Fruit fly (Drosophila melanogaster) whole organism, embryonic: Measurements from ENCODE around the gene CG42488.

Source experiments
- Abd-B ChIP-seq: fragments of 200-800 bp; sonication (Bioruptor generic); optimal IDR thresholded peaks from 2 replicates; lab custom pipeline; 2018; ENCODE audit warnings: missing biosample characterization, mild to moderate bottlenecking, missing genetic modification characterization, moderate library complexity
- Atf6 ChIP-seq: fragments of 200-800 bp; sonication (Bioruptor generic); IDR thresholded peaks from 2 replicates; pipeline ENCODE4 v1.3.6; 2022; ENCODE audit warnings: missing biosample characterization, missing genetic modification characterization
- Awh ChIP-seq: fragments of 200-800 bp; sonication (Bioruptor generic); IDR thresholded peaks from 2 replicates; pipeline ENCODE4, ENCODE4 v1.3.6; 2022; ENCODE audit warnings: missing biosample characterization, missing genetic modification characterization
- B-H1 ChIP-seq: fragments of 200-800 bp; sonication (Bioruptor generic); IDR thresholded peaks from 3 replicates; pipeline ENCODE4 v1.3.6; 2022; ENCODE audit warnings: missing biosample characterization, missing genetic modification characterization
- Blimp-1 ChIP-seq: fragments of 200-800 bp; sonication (Bioruptor generic); optimal IDR thresholded peaks from 3 replicates; lab custom pipeline; 2018; ENCODE audit warnings: missing biosample characterization, missing genetic modification characterization, mild to moderate bottlenecking, moderate library complexity, missing genetic modification reagents
- CG11398 ChIP-seq: fragments of 200-800 bp; sonication (Bioruptor generic); optimal IDR thresholded peaks from 2 replicates; lab custom pipeline; 2016; ENCODE audit warnings: missing biosample characterization, missing genetic modification characterization
- CG14014 ChIP-seq: fragments of 200-800 bp; sonication (Bioruptor generic); IDR thresholded peaks from 2 replicates; pipeline ENCODE4 v1.3.6; 2022; ENCODE audit warnings: missing biosample characterization, missing genetic modification characterization
- CG17361 ChIP-seq: fragments of 200-800 bp; sonication (Bioruptor generic); IDR thresholded peaks from 3 replicates; pipeline ENCODE4 v1.3.6; 2022; ENCODE audit warnings: missing biosample characterization, missing genetic modification characterization
- CG1792 ChIP-seq: fragments of 200-800 bp; sonication (Bioruptor generic); optimal IDR thresholded peaks from 2 replicates; lab custom pipeline; 2016; ENCODE audit warnings: missing biosample characterization, missing genetic modification characterization
- CG18011 ChIP-seq: fragments of 200-800 bp; sonication (Bioruptor generic); optimal IDR thresholded peaks from 2 replicates; lab custom pipeline; 2017; ENCODE audit warnings: missing biosample characterization, missing genetic modification characterization, mild to moderate bottlenecking, moderate library complexity, missing genotype
- CG18764 ChIP-seq: fragments of 200-800 bp; sonication (Bioruptor generic); optimal IDR thresholded peaks from 3 replicates; lab custom pipeline; 2016; ENCODE audit warnings: missing biosample characterization, missing genetic modification characterization
- CG33557 ChIP-seq: fragments of 200-800 bp; sonication (Bioruptor generic); optimal IDR thresholded peaks from 2 replicates; lab custom pipeline; 2019; ENCODE audit warnings: missing biosample characterization, mild to moderate bottlenecking, missing genetic modification characterization, moderate library complexity
- CG43689 ChIP-seq: fragments of 200-800 bp; sonication (Bioruptor generic); IDR thresholded peaks from 2 replicates; pipeline ENCODE4 v1.3.6; 2022; ENCODE audit warnings: missing biosample characterization, missing genetic modification characterization
- CG4707 ChIP-seq: fragments of 200-800 bp; sonication (Bioruptor generic); optimal IDR thresholded peaks from 2 replicates; lab custom pipeline; 2018; ENCODE audit warnings: missing biosample characterization, mild to moderate bottlenecking, missing genetic modification characterization, moderate library complexity
- CG6272 ChIP-seq: fragments of 200-800 bp; sonication (Bioruptor generic); IDR thresholded peaks from 2 replicates; pipeline ENCODE4 v1.3.6; 2022; ENCODE audit warnings: missing biosample characterization, missing genetic modification characterization
- CG7271 ChIP-seq: fragments of 200-800 bp; sonication (Bioruptor generic); optimal IDR thresholded peaks from 2 replicates; lab custom pipeline; 2018; ENCODE audit warnings: missing biosample characterization, mild to moderate bottlenecking, missing genetic modification characterization, moderate library complexity
- CG8089 ChIP-seq: fragments of 200-800 bp; sonication (Bioruptor generic); optimal IDR thresholded peaks from 3 replicates; lab custom pipeline; 2016; ENCODE audit warnings: missing biosample characterization, missing genetic modification characterization
- CHES-1-like ChIP-seq: fragments of 200-800 bp; sonication (Bioruptor generic); optimal IDR thresholded peaks from 2 replicates; lab custom pipeline; 2016; ENCODE audit warnings: missing biosample characterization, missing genetic modification characterization
- D19B ChIP-seq: fragments of 200-800 bp; sonication (Bioruptor generic); optimal IDR thresholded peaks from 2 replicates; lab custom pipeline; 2017; ENCODE audit warnings: missing biosample characterization, mild to moderate bottlenecking, missing genetic modification characterization
- Dad ChIP-seq: fragments of 200-800 bp; sonication (Bioruptor generic); optimal IDR thresholded peaks from 3 replicates; lab custom pipeline; 2016; ENCODE audit warnings: missing biosample characterization, missing genetic modification characterization
- Deaf1 ChIP-seq: fragments of 200-800 bp; optimal IDR thresholded peaks from 3 replicates; lab custom pipeline; 2019; ENCODE audit warnings: missing biosample characterization, mild to moderate bottlenecking, missing genetic modification characterization, moderate library complexity
- Dek ChIP-seq: fragments of 200-800 bp; sonication (Bioruptor generic); optimal IDR thresholded peaks from 3 replicates; lab custom pipeline; 2019; ENCODE audit warnings: missing biosample characterization, mild to moderate bottlenecking, missing genetic modification characterization, moderate library complexity
- Ets65A ChIP-seq: fragments of 200-800 bp; sonication (Bioruptor generic); peaks from one replicate; lab custom pipeline; 2016; ENCODE audit warnings: missing biosample characterization, missing genetic modification characterization
- H2.0 ChIP-seq: fragments of 200-800 bp; sonication (Bioruptor generic); IDR thresholded peaks from 2 replicates; pipeline ENCODE4 v1.3.6; 2022; ENCODE audit warnings: missing biosample characterization, missing genetic modification characterization
- Hmx ChIP-seq: fragments of 200-800 bp; sonication (Bioruptor generic); optimal IDR thresholded peaks from 2 replicates; lab custom pipeline; 2016; ENCODE audit warnings: missing biosample characterization, missing genetic modification characterization
- Hr3 ChIP-seq: fragments of 200-800 bp; sonication (Bioruptor generic); optimal IDR thresholded peaks from 3 replicates; lab custom pipeline; 2016; ENCODE audit warnings: missing biosample characterization, missing genetic modification characterization
- Nf-YA ChIP-seq: fragments of 200-800 bp; sonication (Bioruptor generic); IDR thresholded peaks from 2 replicates; pipeline ENCODE4 v1.3.6; 2022; ENCODE audit warnings: missing biosample characterization, missing genetic modification characterization
- Ravus ChIP-seq: fragments of 200-800 bp; sonication (Bioruptor generic); IDR thresholded peaks from 2 replicates; pipeline ENCODE4 v1.3.6; 2022; ENCODE audit warnings: missing biosample characterization, missing genetic modification characterization
- Rfx ChIP-seq: fragments of 200-800 bp; sonication (Bioruptor generic); IDR thresholded peaks from 2 replicates; pipeline ENCODE4 v1.3.6; 2022; ENCODE audit warnings: missing biosample characterization, missing genetic modification characterization
- Six4 ChIP-seq: fragments of 200-800 bp; sonication (Bioruptor generic); optimal IDR thresholded peaks from 2 replicates; lab custom pipeline; 2016; ENCODE audit warnings: missing biosample characterization, missing genetic modification characterization
- Sox100B ChIP-seq: fragments of 200-800 bp; sonication (Bioruptor generic); optimal IDR thresholded peaks from 3 replicates; lab custom pipeline; 2018; ENCODE audit warnings: missing biosample characterization, mild to moderate bottlenecking, missing genetic modification characterization
- Ssrp ChIP-seq: fragments of 200-800 bp; sonication (Bioruptor generic); optimal IDR thresholded peaks from 2 replicates; lab custom pipeline; 2018; ENCODE audit warnings: missing biosample characterization, mild to moderate bottlenecking, missing genetic modification characterization, moderate library complexity
- Stat92E ChIP-seq, 3 experiments: fragments of >200 bp in 2 of 3; fragments of 200-800 bp in 1 of 3; sonication (Bioruptor generic) in 1 of 3; optimal IDR thresholded peaks; 2 replicates each; lab custom pipeline; 2017 to 2019; ENCODE audit warnings: missing biosample characterization in 3 of 3, missing genetic modification characterization in 3 of 3, mild to moderate bottlenecking in 1 of 3, moderate library complexity in 1 of 3
- bab2 ChIP-seq: fragments of 200-800 bp; sonication (Bioruptor generic); optimal IDR thresholded peaks from 2 replicates; lab custom pipeline; 2016; ENCODE audit warnings: missing biosample characterization, missing genetic modification characterization
- bigmax ChIP-seq: fragments of 200-800 bp; sonication (Bioruptor generic); optimal IDR thresholded peaks from 2 replicates; lab custom pipeline; 2018; ENCODE audit warnings: missing biosample characterization, mild to moderate bottlenecking, missing genetic modification characterization
- cato ChIP-seq: fragments of 200-800 bp; sonication (Bioruptor generic); optimal IDR thresholded peaks from 2 replicates; lab custom pipeline; 2016; ENCODE audit warnings: missing biosample characterization, missing genetic modification characterization, borderline replicate concordance
- croc ChIP-seq: fragments of 200-800 bp; sonication (Bioruptor generic); conservative IDR thresholded peaks from 3 replicates; pipeline ENCODE4 v1.3.6; 2022; ENCODE audit warnings: missing biosample characterization, missing genetic modification characterization
- dimm ChIP-seq: fragments of 200-800 bp; sonication (Bioruptor generic); IDR thresholded peaks from 2 replicates; pipeline ENCODE4 v1.3.6; 2022; ENCODE audit warnings: missing biosample characterization, missing genetic modification characterization
- fd3F ChIP-seq: fragments of 200-800 bp; sonication (Bioruptor generic); optimal IDR thresholded peaks from 2 replicates; lab custom pipeline; 2018; ENCODE audit warnings: missing biosample characterization, mild to moderate bottlenecking, missing genetic modification characterization, moderate library complexity
- fu2 ChIP-seq: fragments of 200-800 bp; sonication (Bioruptor generic); optimal IDR thresholded peaks from 2 replicates; lab custom pipeline; 2016; ENCODE audit warnings: missing biosample characterization, missing genetic modification characterization
- gcm2 ChIP-seq: fragments of 200-800 bp; sonication (Bioruptor generic); optimal IDR thresholded peaks from 2 replicates; lab custom pipeline; 2016; ENCODE audit warnings: missing biosample characterization, missing genetic modification characterization
- jigr1 ChIP-seq: fragments of 200-800 bp; sonication (Bioruptor generic); IDR thresholded peaks from 3 replicates; pipeline ENCODE4 v1.3.6; 2022; ENCODE audit warnings: missing biosample characterization, missing genetic modification characterization
- lbe ChIP-seq: fragments of 200-800 bp; sonication (Bioruptor generic); optimal IDR thresholded peaks from 2 replicates; lab custom pipeline; 2016; ENCODE audit warnings: missing biosample characterization, mild to moderate bottlenecking, missing genetic modification characterization
- nau ChIP-seq: fragments of 200-800 bp; sonication (Bioruptor generic); optimal IDR thresholded peaks from 3 replicates; lab custom pipeline; 2017; ENCODE audit warnings: missing biosample characterization, mild to moderate bottlenecking, missing genetic modification characterization, missing genetic modification reagents
- onecut ChIP-seq: fragments of 200-800 bp; sonication (Bioruptor generic); IDR thresholded peaks from 2 replicates; pipeline ENCODE4 v1.3.6; 2022; ENCODE audit warnings: missing biosample characterization, missing genetic modification characterization
- pb ChIP-seq: fragments of 200-800 bp; sonication (Bioruptor generic); optimal IDR thresholded peaks from 3 replicates; lab custom pipeline; 2016; ENCODE audit warnings: missing biosample characterization, missing genetic modification characterization
- pnt ChIP-seq: fragments of 200-800 bp; sonication (Bioruptor generic); optimal IDR thresholded peaks from 3 replicates; lab custom pipeline; 2016; ENCODE audit warnings: missing biosample characterization, missing genetic modification characterization
- sd ChIP-seq: fragments of 200-800 bp; sonication (Bioruptor generic); optimal IDR thresholded peaks from 3 replicates; lab custom pipeline; 2018; ENCODE audit warnings: missing biosample characterization, mild to moderate bottlenecking, missing genetic modification characterization, moderate library complexity
- ssp ChIP-seq: fragments of 200-800 bp; sonication (Bioruptor generic); IDR thresholded peaks from 2 replicates; pipeline ENCODE4 v1.3.6; 2022; ENCODE audit warnings: missing biosample characterization, missing genetic modification characterization

CG42488 gene

DNA sequence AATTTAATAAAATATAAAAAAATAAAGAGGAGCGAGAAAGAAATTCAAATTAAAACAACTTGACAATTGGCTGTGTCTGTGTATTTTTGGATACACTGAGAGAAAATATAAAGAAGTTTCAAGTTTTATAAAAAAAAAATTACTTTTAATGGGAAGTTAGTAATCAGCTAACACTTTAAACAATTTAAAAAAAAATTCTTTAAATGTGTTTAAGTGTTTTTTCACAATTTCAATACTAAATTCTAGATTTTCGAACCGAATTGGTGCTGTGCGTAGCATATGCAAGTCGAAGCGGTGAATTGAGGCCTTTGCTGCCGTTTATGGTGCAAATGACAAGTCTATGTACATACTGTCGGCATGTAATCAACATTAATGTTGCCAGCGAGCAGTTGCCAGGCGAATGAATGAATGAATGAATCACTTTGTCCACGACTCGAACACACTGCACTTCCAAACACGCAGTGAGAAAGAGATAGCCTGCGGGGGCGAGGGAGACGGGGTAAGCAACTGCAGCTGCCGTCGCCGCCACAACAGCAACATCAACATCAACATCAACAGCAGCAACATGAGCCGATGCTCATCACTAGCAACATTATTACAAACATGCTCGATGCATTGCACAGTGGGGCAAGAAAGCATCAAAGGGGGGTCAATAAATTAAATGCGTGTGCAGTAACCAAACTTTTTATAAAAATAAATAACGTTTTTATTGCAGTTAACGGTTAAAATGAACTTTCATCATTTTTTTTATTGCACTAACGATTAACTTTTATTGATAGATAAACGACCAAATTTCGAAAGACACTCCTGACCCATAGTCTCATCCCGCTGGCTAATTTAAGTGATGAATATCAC is 37.1 kb upstream of the CG42488 start (continued):
- TF ChIP-seq fd3F (no peak), CG17361 (GFP tag; lab: Robert Waterston, UW) (peak; percentile 78), fu2 (GFP tag; lab: Kevin White, UChicago) (no peak), jigr1 (GFP tag; lab: Robert Waterston, UW) (0 out of 3 replicates have a peak, but pooled peaks have one; percentile 34), pb (GFP tag; lab: Kevin White, UChicago) (no peak), ssp (GFP tag; lab: Robert Waterston, UW) (no peak), CG4707 (GFP tag; lab: Kevin White, UChicago) (peak; percentile 90), bab2 (peak; percentile 35), CG14014 (GFP tag; lab: Robert Waterston, UW) (0 out of 2 replicates have a peak, but pooled peaks have one; percentile 23), CHES-1-like (GFP tag; lab: Kevin White, UChicago) (peak; percentile 29), gcm2 (GFP tag; lab: Kevin White, UChicago) (peak; percentile 17), pnt (peak; percentile 40), Rfx (GFP tag; lab: Robert Waterston, UW) (0 out of 2 replicates have a peak, but pooled peaks have one; percentile 14), sd (tag; lab: Kevin White, UChicago) (no peak), nau (peak; percentile 48), CG18011 (GFP tag; lab: Kevin White, UChicago) (no peak), Deaf1 (tag; lab: Kevin White, UChicago) (no peak), Awh (GFP tag; lab: Robert Waterston, UW) (peak; percentile 84), lbe (GFP tag; lab: Kevin White, UChicago) (peak; percentile 19), Ets65A (GFP tag; lab: Kevin White, UChicago) (peak; percentile 88), cato (GFP tag; lab: Kevin White, UChicago) (peak; percentile 35), Dad (GFP tag; lab: Kevin White, UChicago) (peak; percentile 42), Atf6 (GFP tag; lab: Robert Waterston, UW) (no peak), B-H1 (GFP tag; lab: Robert Waterston, UW) (peak; percentile 62), Hmx (GFP tag; lab: Kevin White, UChicago) (no peak), CG11398 (GFP tag; lab: Kevin White, UChicago) (peak; percentile 27), Ssrp (tag; lab: Kevin White, UChicago) (peak; percentile 83), CG43689 (GFP tag; lab: Robert Waterston, UW) (no peak), Nf-YA (GFP tag; lab: Robert Waterston, UW) (peak; percentile 52; the same call in 1 of the 2 replicates), CG33557 (GFP tag; lab: Kevin White, UChicago) (peak; percentile 59), CG1792 (GFP tag; lab: Kevin White, UChicago) (peak; percentile 33), CG7271 (peak; percentile 46), dimm (GFP tag; lab: Robert Waterston, UW) (peak; percentile 55), bigmax (GFP tag; lab: Kevin White, UChicago) (no peak), Six4 (peak; percentile 53), croc (GFP tag; lab: Robert Waterston, UW) (peak; percentile 81), Dek (tag; lab: Kevin White, UChicago) (no peak), Stat92E (GFP tag; optimal IDR thresholded peaks at IDR 0.05; lab: Kevin White, UChicago) (no peak), CG18764 (GFP tag; lab: Kevin White, UChicago) (peak; percentile 61), Ravus (no peak), Abd-B (GFP tag; lab: Kevin White, UChicago) (peak; percentile 66), onecut (GFP tag; lab: Robert Waterston, UW) (peak; percentile 7), CG6272 (GFP tag; lab: Robert Waterston, UW) (no peak), Blimp-1 (peak; percentile 75), Sox100B (GFP tag; lab: Kevin White, UChicago) (peak; percentile 70), D19B (GFP tag; lab: Kevin White, UChicago) (no peak), Hr3 (GFP tag; lab: Kevin White, UChicago) (peak; percentile 57), H2.0 (GFP tag; lab: Robert Waterston, UW) (peak; percentile 43), CG8089 (GFP tag; lab: Kevin White, UChicago) (peak; percentile 16)
